Worm (Caenorhabditis elegans) whole organism, L2 larva: ENCODE results near the gene W07B8.4.

Source experiments
- nhr-10 ChIP-seq: sonication (generic microtip); optimal IDR thresholded peaks from 2 replicates; lab custom pipeline; 2017; ENCODE audit warnings: missing biosample characterization, missing genetic modification characterization
- nhr-12 ChIP-seq: fragments of 150-350 bp; optimal IDR thresholded peaks from 2 replicates; lab custom pipeline; 2014; ENCODE audit warnings: missing biosample characterization, missing genetic modification characterization
- unc-62 ChIP-seq: fragments of 150-350 bp; optimal IDR thresholded peaks from 2 replicates; lab custom pipeline; 2014; ENCODE audit warnings: missing biosample characterization, missing genetic modification reagents, missing genetic modification characterization
- zag-1 ChIP-seq: fragments of 150-350 bp; optimal IDR thresholded peaks from 2 replicates; lab custom pipeline; 2014; ENCODE audit warnings: missing biosample characterization, missing genetic modification characterization

DNA sequence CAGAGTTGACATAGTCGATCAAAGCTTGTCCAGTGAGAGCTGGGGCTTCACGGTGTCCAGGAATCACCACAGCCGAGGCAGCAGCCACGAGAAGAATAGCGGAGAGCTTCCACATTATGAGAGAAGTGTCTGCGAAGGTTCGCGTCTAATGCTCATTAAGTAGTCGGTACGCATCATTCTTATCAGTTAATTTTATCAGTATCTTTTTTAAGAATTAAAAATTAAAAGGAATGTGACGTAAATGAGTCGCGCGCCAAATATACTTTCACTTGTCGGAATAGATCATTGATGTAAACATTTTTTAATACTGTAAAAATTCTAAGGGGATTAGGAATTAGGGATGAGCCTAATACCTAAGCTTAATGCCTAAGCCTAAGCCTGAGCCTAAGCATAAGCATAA lies 2.1 kb upstream of the W07B8.4 start, which contains the start of gene cpr-5:
- no peak for TF ChIP-seq nhr-10 (tag; lab: Kevin White, UChicago)
- no peak for TF ChIP-seq zag-1 (tag; lab: Kevin White, UChicago)
- TF ChIP-seq nhr-12 = no peak
- TF ChIP-seq unc-62 (GFP tag; lab: Kevin White, UChicago) = no peak
